Worm (Caenorhabditis elegans) whole organism, early embryonic: ENCODE data around the gene ftn-1.

Source experiments
- ama-1 ChIP-seq: fragments of 150-350 bp; optimal IDR thresholded peaks from 2 replicates; lab custom pipeline; 2014
- ets-7 ChIP-seq: sonication (generic microtip); optimal IDR thresholded peaks from 2 replicates; lab custom pipeline; 2016; ENCODE audit warnings: missing genotype, missing genetic modification characterization, missing compliant biosample characterization
- sea-1 ChIP-seq: fragments of 200-800 bp; sonication (Bioruptor generic); conservative IDR thresholded peaks from 2 replicates; pipeline ENCODE4 v1.3.6; 2022; ENCODE audit warnings: missing genetic modification characterization, missing compliant biosample characterization

- TF ChIP-seq ets-7 (tag; lab: Kevin White, UChicago) = no peak
- TF ChIP-seq ama-1 = no peak
- no peak for TF ChIP-seq sea-1
Observed at ce11 chrV:7570290-7570689, 22.9 kb upstream of the ftn-1 start, which contains the start of gene clec-212.
